Fruit fly (Drosophila melanogaster) whole organism, prepupa: ENCODE measurements around the gene Jhbp16.

Experiments
- CG11294 ChIP-seq: fragments of 200-800 bp; sonication (Bioruptor generic); IDR thresholded peaks from 2 replicates; pipeline ENCODE4 v1.3.6; 2022; ENCODE audit warnings: missing biosample characterization, missing genetic modification characterization
- CG11902 ChIP-seq: fragments of 200-800 bp; sonication (Bioruptor generic); optimal IDR thresholded peaks from 3 replicates; lab custom pipeline; 2016; ENCODE audit warnings: missing biosample characterization, missing genetic modification characterization
- CG1621 ChIP-seq: fragments of 200-800 bp; sonication (Bioruptor generic); optimal IDR thresholded peaks from 3 replicates; lab custom pipeline; 2018; ENCODE audit warnings: missing biosample characterization, mild to moderate bottlenecking, missing genetic modification characterization
- CG32006 ChIP-seq: fragments of 200-800 bp; sonication (Bioruptor generic); optimal IDR thresholded peaks from 3 replicates; lab custom pipeline; 2017; ENCODE audit warnings: missing biosample characterization, mild to moderate bottlenecking, missing genetic modification characterization
- CG34406 ChIP-seq: fragments of 200-800 bp; sonication (Bioruptor generic); optimal IDR thresholded peaks from 3 replicates; lab custom pipeline; 2016; ENCODE audit warnings: missing biosample characterization, missing genetic modification characterization
- CG6163 ChIP-seq: fragments of 200-800 bp; sonication (Bioruptor generic); IDR thresholded peaks from 3 replicates; pipeline ENCODE4 v1.3.6; 2022; ENCODE audit warnings: missing biosample characterization, missing genetic modification characterization
- CG6792 ChIP-seq: fragments of 200-800 bp; sonication (Bioruptor generic); optimal IDR thresholded peaks from 3 replicates; lab custom pipeline; 2016; ENCODE audit warnings: missing biosample characterization, missing genetic modification characterization
- CG6854 ChIP-seq: fragments of 200-800 bp; sonication (Bioruptor generic); optimal IDR thresholded peaks from 2 replicates; lab custom pipeline; 2017; ENCODE audit warnings: missing biosample characterization, mild to moderate bottlenecking, missing genetic modification characterization
- CG8119 ChIP-seq: fragments of 200-800 bp; sonication (Bioruptor generic); IDR thresholded peaks from 3 replicates; pipeline ENCODE4 v1.3.6; 2022; ENCODE audit warnings: missing biosample characterization, missing genetic modification characterization
- Gug ChIP-seq: fragments of 200-800 bp; sonication (Bioruptor generic); IDR thresholded peaks from 2 replicates; pipeline ENCODE4 v1.3.6; 2022; ENCODE audit warnings: missing biosample characterization, missing genetic modification characterization
- dsx ChIP-seq: fragments of 200-800 bp; optimal IDR thresholded peaks from 3 replicates; lab custom pipeline; 2019; ENCODE audit warnings: missing biosample characterization, mild to moderate bottlenecking, missing genetic modification characterization, moderate library complexity; ENCODE audit not compliant: poor library complexity, severe bottlenecking
- topi ChIP-seq: fragments of 200-800 bp; sonication (Bioruptor generic); optimal IDR thresholded peaks from 3 replicates; lab custom pipeline; 2016; ENCODE audit warnings: missing biosample characterization, missing genetic modification characterization

- TF ChIP-seq CG1621 (tag; lab: Kevin White, UChicago) (no peak), CG6854 (no peak), CG11294 (GFP tag; lab: Robert Waterston, UW) (no peak), CG6792 (no peak), CG8119 (GFP tag; lab: Robert Waterston, UW) (no peak), Gug (no peak), dsx (GFP tag; lab: Kevin White, UChicago) (no peak), CG6163 (GFP tag; lab: Robert Waterston, UW) (no peak), topi (GFP tag; lab: Kevin White, UChicago) (no peak), CG32006 (GFP tag; lab: Kevin White, UChicago) (no peak), CG11902 (no peak), CG34406 (GFP tag; lab: Kevin White, UChicago) (no peak)
Measured at dm6 chr3R:21644222-21644621, 20.0 kb upstream of the Jhbp16 start.
